Fruit fly (Drosophila melanogaster): ENCODE results near the gene mrn.
A peak's percentile ranks its signal among the peaks of the same experiment; 100 is the strongest.

The mrn gene

dm6 chr3L:15597037-15597785 is 16.9 kb upstream of the mrn start (continued):
- peak; percentile 14; the same call in 1 of the 2 replicates for TF ChIP-seq CG31441 (GFP tag; IDR thresholded peaks at IDR 0.05)
- TF ChIP-seq TFAM (GFP tag; optimal IDR thresholded peaks at IDR 0.05): no peak
- TF ChIP-seq pfk (GFP tag; optimal IDR thresholded peaks at IDR 0.05): no peak
- TF ChIP-seq nau (GFP tag; optimal IDR thresholded peaks at IDR 0.05): peak; percentile 39
- no peak for TF ChIP-seq esg (GFP tag; conservative IDR thresholded peaks at IDR 0.05)
- no peak for TF ChIP-seq hkb (optimal IDR thresholded peaks at IDR 0.05)
- TF ChIP-seq hkb (GFP tag; IDR thresholded peaks at IDR 0.05): peak; percentile 59
- TF ChIP-seq CG16863 (GFP tag; optimal IDR thresholded peaks at IDR 0.05): no peak
- TF ChIP-seq org-1 (GFP tag; optimal IDR thresholded peaks at IDR 0.05): no peak
- no peak for TF ChIP-seq CG13624 (GFP tag; optimal IDR thresholded peaks at IDR 0.05)
- no peak for TF ChIP-seq cas (GFP tag; IDR thresholded peaks at IDR 0.05)
- no peak for TF ChIP-seq toy (GFP tag; IDR thresholded peaks at IDR 0.05)
- TF ChIP-seq cad (GFP tag; optimal IDR thresholded peaks at IDR 0.05): no peak
- TF ChIP-seq pzg (GFP tag; optimal IDR thresholded peaks at IDR 0.05): no peak
- peak; percentile 6 for TF ChIP-seq Fer3 (tag; optimal IDR thresholded peaks at IDR 0.05)
- TF ChIP-seq zf30C (GFP tag; optimal IDR thresholded peaks at IDR 0.05): no peak
- TF ChIP-seq da (GFP tag; optimal IDR thresholded peaks at IDR 0.05): no peak
- no peak for TF ChIP-seq hb (GFP tag; IDR thresholded peaks at IDR 0.05; ENCODE audit: partially characterized antibody)
- TF ChIP-seq CG18011 (GFP tag; optimal IDR thresholded peaks at IDR 0.05): no peak
- TF ChIP-seq otp (GFP tag; IDR thresholded peaks at IDR 0.05): peak; percentile 51; the same call in 1 of the 3 replicates
- TF ChIP-seq vvl (GFP tag; IDR thresholded peaks at IDR 0.05): no peak
- TF ChIP-seq z (GFP tag; IDR thresholded peaks at IDR 0.05): 0 out of 3 replicates have a peak, but pooled peaks have one; percentile 44
- no peak for TF ChIP-seq inv (GFP tag; IDR thresholded peaks at IDR 0.05; ENCODE audit: partially characterized antibody)
- peak; percentile 35; the same call in 1 of the 2 replicates for TF ChIP-seq HLH3B (GFP tag; IDR thresholded peaks at IDR 0.05)
- TF ChIP-seq CG3726 (GFP tag; IDR thresholded peaks at IDR 0.05): no peak
- peak; percentile 24 for TF ChIP-seq Sox102F (GFP tag; optimal IDR thresholded peaks at IDR 0.05)
- TF ChIP-seq CG3995 (GFP tag; optimal IDR thresholded peaks at IDR 0.05): no peak
- TF ChIP-seq Spps (tag; optimal IDR thresholded peaks at IDR 0.05): no peak
- no peak for TF ChIP-seq D (optimal IDR thresholded peaks at IDR 0.05)
- TF ChIP-seq D (GFP tag; optimal IDR thresholded peaks at IDR 0.05): no peak
- TF ChIP-seq Sox100B (GFP tag; optimal IDR thresholded peaks at IDR 0.05): peak; percentile 27
- TF ChIP-seq CG5180 (GFP tag; optimal IDR thresholded peaks at IDR 0.05): peak; percentile 43
- no peak for TF ChIP-seq Hmx (GFP tag; optimal IDR thresholded peaks at IDR 0.05)
- no peak for TF ChIP-seq Side (GFP tag; optimal IDR thresholded peaks at IDR 0.05)
- TF ChIP-seq CG4707 (GFP tag; optimal IDR thresholded peaks at IDR 0.05): peak; percentile 25
- no peak for TF ChIP-seq CG10462 (GFP tag; optimal IDR thresholded peaks at IDR 0.05)
- TF ChIP-seq Nf-YA (GFP tag; IDR thresholded peaks at IDR 0.05): peak; percentile 45; the same call in 1 of the 2 replicates
- TF ChIP-seq CG10267 (tag; optimal IDR thresholded peaks at IDR 0.05): no peak
- TF ChIP-seq CG9932 (GFP tag; IDR thresholded peaks at IDR 0.05): no peak
- TF ChIP-seq Xbp1 (GFP tag; optimal IDR thresholded peaks at IDR 0.05): no peak
- peak; percentile 29 for TF ChIP-seq CG7987 (GFP tag; optimal IDR thresholded peaks at IDR 0.05)
- TF ChIP-seq nerfin-2 (GFP tag; IDR thresholded peaks at IDR 0.05; ENCODE audit: partially characterized antibody): no peak
- TF ChIP-seq oc (tag; optimal IDR thresholded peaks at IDR 0.05): no peak
- TF ChIP-seq CG1233 (GFP tag; optimal IDR thresholded peaks at IDR 0.05): peak; percentile 3
- no peak for TF ChIP-seq ase (GFP tag; IDR thresholded peaks at IDR 0.05)
- no peak for TF ChIP-seq Sry-δ (GFP tag; optimal IDR thresholded peaks at IDR 0.05)
- no peak for TF ChIP-seq ftz-f1 (GFP tag; optimal IDR thresholded peaks at IDR 0.05)
- TF ChIP-seq nom (GFP tag; optimal IDR thresholded peaks at IDR 0.05): peak; percentile 71
- no peak for TF ChIP-seq wdn (GFP tag; IDR thresholded peaks at IDR 0.05)
- TF ChIP-seq CG16815 (GFP tag; optimal IDR thresholded peaks at IDR 0.05): no peak

All from whole organism, embryonic.